Worm (Caenorhabditis elegans) whole organism, young adult: ENCODE measurements around the gene elp-1.

Source experiments
- B0019.2 ChIP-seq: fragments of 200-800 bp; sonication (Bioruptor generic); conservative IDR thresholded peaks from 2 replicates; pipeline ENCODE4 v1.3.6; 2022; ENCODE audit warnings: missing genetic modification reagents, missing genetic modification characterization, missing compliant biosample characterization
- B0261.1 ChIP-seq: sonication (generic microtip); optimal IDR thresholded peaks from 2 replicates; lab custom pipeline; 2016; ENCODE audit warnings: mild to moderate bottlenecking, missing genetic modification characterization, moderate library complexity, missing compliant biosample characterization
- D2030.7 ChIP-seq: fragments of 200-800 bp; sonication (Bioruptor generic); IDR thresholded peaks from 2 replicates; pipeline ENCODE4 v1.3.6; 2022; ENCODE audit warnings: missing genetic modification reagents, missing genetic modification characterization, missing compliant biosample characterization
- F22D6.2 ChIP-seq: sonication (generic microtip); optimal IDR thresholded peaks from 2 replicates; lab custom pipeline; 2016; ENCODE audit warnings: mild to moderate bottlenecking, missing genetic modification characterization, missing compliant biosample characterization
- F33H1.4 ChIP-seq: fragments of 200-800 bp; sonication (Bioruptor generic); IDR thresholded peaks from 2 replicates; pipeline ENCODE4 v1.3.6; 2022; ENCODE audit warnings: missing genetic modification reagents, missing genetic modification characterization, missing compliant biosample characterization
- F39B2.1 ChIP-seq: fragments of 200-800 bp; sonication (Bioruptor generic); IDR thresholded peaks from 2 replicates; pipeline ENCODE4 v1.3.6; 2022; ENCODE audit warnings: missing genetic modification reagents, missing genetic modification characterization, missing compliant biosample characterization
- F49E8.2 ChIP-seq: sonication (generic microtip); optimal IDR thresholded peaks from 3 replicates; lab custom pipeline; 2017; ENCODE audit warnings: missing genetic modification characterization, mild to moderate bottlenecking, missing compliant biosample characterization, antibody characterized with exemption, moderate library complexity; ENCODE audit not compliant: insufficient read depth
- F52B5.7 ChIP-seq: sonication (generic microtip); optimal IDR thresholded peaks from 2 replicates; lab custom pipeline; 2016; ENCODE audit warnings: mild to moderate bottlenecking, missing genetic modification characterization, missing compliant biosample characterization
- F55B11.4 ChIP-seq: sonication (generic microtip); optimal IDR thresholded peaks from 2 replicates; lab custom pipeline; 2016; ENCODE audit warnings: missing compliant biosample characterization, missing genetic modification characterization, borderline replicate concordance; ENCODE audit not compliant: insufficient read depth
- T07F8.4 ChIP-seq: sonication (generic microtip); optimal IDR thresholded peaks from 2 replicates; lab custom pipeline; 2016; ENCODE audit warnings: mild to moderate bottlenecking, missing genetic modification characterization, moderate library complexity, missing compliant biosample characterization
- Y67H2A.10 ChIP-seq: fragments of 200-800 bp; sonication (Bioruptor generic); conservative IDR thresholded peaks from 2 replicates; pipeline ENCODE4 v1.3.6; 2022; ENCODE audit warnings: missing genetic modification reagents, missing genetic modification characterization, missing compliant biosample characterization
- Y95B8A.8 ChIP-seq: fragments of 200-800 bp; sonication (Bioruptor generic); IDR thresholded peaks from 2 replicates; pipeline ENCODE4 v1.3.6; 2022; ENCODE audit warnings: missing genetic modification reagents, missing genetic modification characterization, missing compliant biosample characterization
- ZK185.1 ChIP-seq: sonication (generic microtip); optimal IDR thresholded peaks from 2 replicates; lab custom pipeline; 2016; ENCODE audit warnings: mild to moderate bottlenecking, missing genetic modification characterization, missing compliant biosample characterization; ENCODE audit not compliant: poor library complexity, severe bottlenecking
- attf-3 ChIP-seq: fragments of 200-800 bp; sonication (Bioruptor generic); conservative IDR thresholded peaks from 2 replicates; pipeline ENCODE4 v1.3.6; 2022; ENCODE audit warnings: missing genetic modification reagents, missing genetic modification characterization, missing compliant biosample characterization
- attf-5 ChIP-seq: fragments of 200-800 bp; sonication (Bioruptor generic); optimal IDR thresholded peaks from 2 replicates; lab custom pipeline; 2018; ENCODE audit warnings: mild to moderate bottlenecking, missing genetic modification characterization, missing compliant biosample characterization
- bed-2 ChIP-seq: fragments of 200-800 bp; sonication (Bioruptor generic); IDR thresholded peaks from 2 replicates; pipeline ENCODE4 v1.3.6; 2022; ENCODE audit warnings: missing genetic modification reagents, missing genetic modification characterization, missing compliant biosample characterization
- ccch-3 ChIP-seq: fragments of 200-800 bp; sonication (Bioruptor generic); optimal IDR thresholded peaks from 2 replicates; lab custom pipeline; 2018; ENCODE audit warnings: mild to moderate bottlenecking, missing genetic modification characterization, missing compliant biosample characterization
- cebp-2 ChIP-seq: fragments of 200-800 bp; sonication (Bioruptor generic); IDR thresholded peaks from 2 replicates; pipeline ENCODE4 v1.3.6; 2022; ENCODE audit warnings: missing genetic modification characterization, missing compliant biosample characterization
- ceh-58 ChIP-seq: fragments of 200-800 bp; sonication (Bioruptor generic); IDR thresholded peaks from 2 replicates; pipeline ENCODE4 v1.3.6; 2022; ENCODE audit warnings: missing genetic modification characterization, missing compliant biosample characterization
- ceh-79 ChIP-seq: sonication (generic microtip); optimal IDR thresholded peaks from 2 replicates; lab custom pipeline; 2017; ENCODE audit warnings: mild to moderate bottlenecking, missing genetic modification characterization, missing compliant biosample characterization
- ceh-91 ChIP-seq: fragments of 200-800 bp; sonication (Bioruptor generic); IDR thresholded peaks from 2 replicates; pipeline ENCODE4 v1.3.6; 2022; ENCODE audit warnings: missing genetic modification reagents, missing genetic modification characterization, missing compliant biosample characterization
- die-1 ChIP-seq: sonication (generic microtip); optimal IDR thresholded peaks from 2 replicates; lab custom pipeline; 2016; ENCODE audit warnings: missing genotype, mild to moderate bottlenecking, missing genetic modification characterization, missing compliant biosample characterization
- dpff-1 ChIP-seq: sonication (generic microtip); optimal IDR thresholded peaks from 2 replicates; lab custom pipeline; 2017; ENCODE audit warnings: mild to moderate bottlenecking, missing genetic modification characterization, missing compliant biosample characterization
- hlh-26 ChIP-seq: fragments of 200-800 bp; sonication (Bioruptor generic); conservative IDR thresholded peaks from 2 replicates; pipeline ENCODE4 v1.3.6; 2022; ENCODE audit warnings: missing genetic modification reagents, missing genetic modification characterization, missing compliant biosample characterization
- lag-1 ChIP-seq: fragments of 200-800 bp; sonication (Bioruptor generic); IDR thresholded peaks from 2 replicates; pipeline ENCODE4 v1.3.6; 2022; ENCODE audit warnings: missing genetic modification reagents, missing genetic modification characterization, missing compliant biosample characterization
- let-526 ChIP-seq: fragments of 200-800 bp; sonication (Bioruptor generic); IDR thresholded peaks from 2 replicates; pipeline ENCODE4 v1.3.6; 2022; ENCODE audit warnings: missing genetic modification reagents, missing genetic modification characterization, missing compliant biosample characterization
- lin-35 ChIP-seq, 3 experiments: fragments of 150-350 bp in 2 of 3; sonication (generic microtip) in 1 of 3; optimal IDR thresholded peaks; 2 replicates each; lab custom pipeline; 2014 to 2018; ENCODE audit warnings: missing biosample characterization in 3 of 3, missing genetic modification characterization in 3 of 3, missing genetic modification reagents in 3 of 3
- lin-40 ChIP-seq: sonication (generic microtip); optimal IDR thresholded peaks from 2 replicates; lab custom pipeline; 2016; ENCODE audit warnings: missing genetic modification characterization, mild to moderate bottlenecking, missing compliant biosample characterization, missing genotype, missing genetic modification reagents
- lir-1 ChIP-seq: fragments of 200-800 bp; sonication (Bioruptor generic); conservative IDR thresholded peaks from 2 replicates; pipeline ENCODE4 v1.3.6; 2022; ENCODE audit warnings: missing genetic modification reagents, missing genetic modification characterization, missing compliant biosample characterization
- lsy-27 ChIP-seq: sonication (generic microtip); optimal IDR thresholded peaks from 2 replicates; lab custom pipeline; 2017; ENCODE audit warnings: missing genetic modification characterization, mild to moderate bottlenecking, missing compliant biosample characterization, antibody characterized with exemption, missing genotype, borderline replicate concordance; ENCODE audit not compliant: insufficient read depth
- madf-10 ChIP-seq: sonication (generic microtip); optimal IDR thresholded peaks from 2 replicates; lab custom pipeline; 2016; ENCODE audit warnings: mild to moderate bottlenecking, missing genetic modification characterization, missing compliant biosample characterization
- madf-3 ChIP-seq: fragments of 200-800 bp; sonication (Bioruptor generic); IDR thresholded peaks from 2 replicates; pipeline ENCODE4 v1.3.6; 2022; ENCODE audit warnings: missing genetic modification reagents, missing genetic modification characterization, missing compliant biosample characterization
- madf-6 ChIP-seq: fragments of 200-800 bp; sonication (Bioruptor generic); IDR thresholded peaks from 2 replicates; pipeline ENCODE4 v1.3.6; 2022; ENCODE audit warnings: missing genetic modification reagents, missing genetic modification characterization, missing compliant biosample characterization
- mes-4 ChIP-seq: sonication (generic microtip); optimal IDR thresholded peaks from 2 replicates; lab custom pipeline; 2016; ENCODE audit warnings: missing genotype, missing genetic modification characterization, missing compliant biosample characterization
- mxl-1 ChIP-seq: sonication (generic microtip); optimal IDR thresholded peaks from 2 replicates; lab custom pipeline; 2016; ENCODE audit warnings: missing genetic modification characterization, missing compliant biosample characterization
- nfyb-1 ChIP-seq: fragments of 200-800 bp; sonication (Bioruptor generic); IDR thresholded peaks from 2 replicates; pipeline ENCODE4 v1.3.6; 2022; ENCODE audit warnings: missing genetic modification reagents, missing genetic modification characterization, missing compliant biosample characterization
- nhr-179 ChIP-seq: sonication (generic microtip); optimal IDR thresholded peaks from 2 replicates; lab custom pipeline; 2016; ENCODE audit warnings: mild to moderate bottlenecking, missing genetic modification characterization, missing compliant biosample characterization
- nhr-27 ChIP-seq: fragments of 200-800 bp; sonication (Bioruptor generic); optimal IDR thresholded peaks from 2 replicates; lab custom pipeline; 2018; ENCODE audit warnings: mild to moderate bottlenecking, missing genetic modification characterization, moderate library complexity, missing compliant biosample characterization
- nhr-90 ChIP-seq: sonication (generic microtip); optimal IDR thresholded peaks from 2 replicates; lab custom pipeline; 2016; ENCODE audit warnings: missing genotype, mild to moderate bottlenecking, missing genetic modification characterization, missing compliant biosample characterization
- pha-4 ChIP-seq: fragments of 150-350 bp; sonication (generic microtip); optimal IDR thresholded peaks from 2 replicates; lab custom pipeline; 2014; ENCODE audit warnings: missing biosample characterization, missing genetic modification reagents, missing genetic modification characterization
- rec-8 ChIP-seq, 2 experiments: sonication (generic microtip); optimal IDR thresholded peaks; 2 replicates each; lab custom pipeline; 2016; ENCODE audit warnings: mild to moderate bottlenecking in 2 of 2, missing genetic modification characterization in 2 of 2, missing genetic modification reagents in 2 of 2, missing genotype in 2 of 2, missing biosample characterization in 1 of 2, missing compliant biosample characterization in 1 of 2, moderate library complexity in 1 of 2
- repo-1 ChIP-seq: sonication (generic microtip); optimal IDR thresholded peaks from 2 replicates; lab custom pipeline; 2017; ENCODE audit warnings: mild to moderate bottlenecking, missing genetic modification characterization, missing compliant biosample characterization
- snpc-1.1 ChIP-seq: sonication (generic microtip); optimal IDR thresholded peaks from 2 replicates; lab custom pipeline; 2017; ENCODE audit warnings: missing genetic modification characterization, mild to moderate bottlenecking, missing compliant biosample characterization, antibody characterized with exemption, moderate library complexity, missing genotype, missing genetic modification reagents; ENCODE audit not compliant: insufficient read depth
- snpc-3.4 ChIP-seq: sonication (generic microtip); optimal IDR thresholded peaks from 2 replicates; lab custom pipeline; 2017; ENCODE audit warnings: missing genetic modification characterization, mild to moderate bottlenecking, missing compliant biosample characterization, antibody characterized with exemption, moderate library complexity, missing genotype, missing genetic modification reagents
- xnd-1 ChIP-seq: sonication (generic microtip); optimal IDR thresholded peaks from 2 replicates; lab custom pipeline; 2016; ENCODE audit warnings: missing genotype, missing genetic modification reagents, missing genetic modification characterization, missing compliant biosample characterization
- ztf-22 ChIP-seq: fragments of 200-800 bp; sonication (Bioruptor generic); optimal IDR thresholded peaks from 2 replicates; lab custom pipeline; 2018; ENCODE audit warnings: mild to moderate bottlenecking, missing genetic modification characterization, moderate library complexity, missing compliant biosample characterization
- ztf-25 ChIP-seq: fragments of 200-800 bp; sonication (Bioruptor generic); IDR thresholded peaks from 2 replicates; pipeline ENCODE4 v1.3.6; 2022; ENCODE audit warnings: missing genetic modification reagents, missing genetic modification characterization, missing compliant biosample characterization
- ztf-3 ChIP-seq: fragments of 200-800 bp; sonication (Bioruptor generic); optimal IDR thresholded peaks from 2 replicates; lab custom pipeline; 2018; ENCODE audit warnings: mild to moderate bottlenecking, missing genetic modification characterization, missing compliant biosample characterization

Gene elp-1

DNA sequence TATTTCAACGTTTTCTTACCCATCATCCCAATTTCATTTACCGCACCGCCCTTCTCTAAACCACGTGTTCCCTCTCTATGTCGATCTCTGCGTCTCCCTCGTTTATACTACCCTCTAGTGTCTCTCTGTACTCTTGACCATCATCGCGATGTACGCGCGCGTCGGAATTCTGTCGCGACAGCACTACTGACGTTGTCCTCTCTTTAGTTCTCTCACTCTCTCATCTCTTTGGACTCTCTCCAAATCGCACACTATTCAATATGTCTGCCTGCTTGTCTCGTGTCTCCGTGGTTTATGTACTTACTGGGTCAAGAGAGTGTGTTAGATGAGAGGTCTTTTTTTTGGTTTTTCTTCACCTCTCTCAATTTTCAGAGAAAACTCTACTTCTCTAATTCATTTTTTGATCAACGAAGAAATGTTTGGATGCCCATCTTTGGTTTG, 8.3 kb upstream of the elp-1 start (continued):
- TF ChIP-seq snpc-1.1 (tag; lab: Kevin White, UChicago) (no peak), cebp-2 (GFP tag; lab: Robert Waterston, UW) (no peak), lag-1 (GFP tag; lab: Robert Waterston, UW) (no peak), ceh-58 (GFP tag; lab: Robert Waterston, UW) (no peak), ztf-3 (GFP tag; lab: Kevin White, UChicago) (peak; percentile 11), B0019.2 (GFP tag; lab: Robert Waterston, UW) (no peak), ztf-25 (GFP tag; lab: Robert Waterston, UW) (no peak), ceh-91 (GFP tag; lab: Robert Waterston, UW) (no peak), mes-4 (tag; lab: Kevin White, UChicago) (no peak), F39B2.1 (GFP tag; lab: Robert Waterston, UW) (no peak), nhr-179 (tag; lab: Kevin White, UChicago) (no peak), hlh-26 (no peak), F52B5.7 (peak; percentile 77), F22D6.2 (tag; lab: Kevin White, UChicago) (peak; percentile 53), madf-10 (tag; lab: Kevin White, UChicago) (peak; percentile 100), xnd-1 (tag; lab: Kevin White, UChicago) (no peak), ztf-22 (GFP tag; lab: Kevin White, UChicago) (peak; percentile 51), lin-40 (tag; lab: Kevin White, UChicago) (peak; percentile 96), nfyb-1 (GFP tag; lab: Robert Waterston, UW) (peak; percentile 95), T07F8.4 (tag; lab: Kevin White, UChicago) (no peak), F49E8.2 (tag; lab: Kevin White, UChicago) (no peak), attf-5 (GFP tag; lab: Kevin White, UChicago) (peak; percentile 78), die-1 (tag; lab: Kevin White, UChicago) (peak; percentile 37), ceh-79 (no peak), lin-35 (GFP tag; optimal IDR thresholded peaks at IDR 0.05; lab: Kevin White, UChicago) (peak in 1 of 3 experiments; percentile 87), lsy-27 (tag; lab: Kevin White, UChicago) (no peak), snpc-3.4 (tag; lab: Kevin White, UChicago) (no peak), madf-6 (0 out of 2 replicates have a peak, but pooled peaks have one; percentile 16), madf-3 (GFP tag; lab: Robert Waterston, UW) (no peak), Y95B8A.8 (GFP tag; lab: Robert Waterston, UW) (peak; percentile 43; the same call in 1 of the 2 replicates), B0261.1 (no peak), bed-2 (no peak), let-526 (peak; percentile 87), D2030.7 (no peak), mxl-1 (no peak), ZK185.1 (tag; lab: Kevin White, UChicago) (peak; percentile 80), Y67H2A.10 (GFP tag; lab: Robert Waterston, UW) (peak; percentile 37; the same call in 1 of the 2 replicates), F55B11.4 (tag; lab: Kevin White, UChicago) (no peak), nhr-90 (tag; lab: Kevin White, UChicago) (peak; percentile 55), nhr-27 (tag; lab: Kevin White, UChicago) (no peak), attf-3 (GFP tag; lab: Robert Waterston, UW) (no peak), dpff-1 (tag; lab: Kevin White, UChicago) (no peak), rec-8 (tag; optimal IDR thresholded peaks at IDR 0.05; lab: Kevin White, UChicago) (no peak), pha-4 (tag; lab: Kevin White, UChicago) (no peak), F33H1.4 (GFP tag; lab: Robert Waterston, UW) (no peak), lir-1 (peak; percentile 85), repo-1 (tag; lab: Kevin White, UChicago) (peak; percentile 60), ccch-3 (GFP tag; lab: Kevin White, UChicago) (no peak)
